Fruit fly (Drosophila melanogaster): Measurements from ENCODE around the gene PDCD-5.

dm6 chr3L:16263043-16263442 lies 31.2 kb upstream of the PDCD-5 start, which contains the start of gene CG13070:
- TF ChIP-seq CG16779 (tag; optimal IDR thresholded peaks at IDR 0.05): no peak
- TF ChIP-seq Gug (GFP tag; IDR thresholded peaks at IDR 0.05): no peak
- TF ChIP-seq Hr38 (GFP tag; optimal IDR thresholded peaks at IDR 0.05): no peak

All from whole organism, prepupa.